Worm (Caenorhabditis elegans) whole organism, late embryonic: ENCODE data around the gene glct-6.

ENCODE experiments used
- C08G9.2 ChIP-seq: sonication (generic microtip); optimal IDR thresholded peaks from 2 replicates; lab custom pipeline; 2016; ENCODE audit warnings: mild to moderate bottlenecking, missing genetic modification characterization, moderate library complexity, missing compliant biosample characterization
- ceh-48 ChIP-seq: sonication (generic microtip); optimal IDR thresholded peaks from 2 replicates; lab custom pipeline; 2016; ENCODE audit warnings: missing genetic modification characterization, inconsistent platforms, missing compliant biosample characterization
- ceh-9 ChIP-seq: sonication (generic microtip); optimal IDR thresholded peaks from 2 replicates; lab custom pipeline; 2016; ENCODE audit warnings: mild to moderate bottlenecking, missing genetic modification characterization, inconsistent platforms, missing compliant biosample characterization
- che-1 ChIP-seq: sonication (generic microtip); optimal IDR thresholded peaks from 2 replicates; lab custom pipeline; 2016; ENCODE audit warnings: mild to moderate bottlenecking, missing genetic modification characterization, missing compliant biosample characterization
- dmd-4 ChIP-seq: sonication (generic microtip); optimal IDR thresholded peaks from 2 replicates; lab custom pipeline; 2016; ENCODE audit warnings: borderline replicate concordance, missing genetic modification characterization, missing compliant biosample characterization
- npax-4 ChIP-seq: sonication (generic microtip); optimal IDR thresholded peaks from 2 replicates; lab custom pipeline; 2016; ENCODE audit warnings: missing genetic modification characterization, missing compliant biosample characterization

DNA sequence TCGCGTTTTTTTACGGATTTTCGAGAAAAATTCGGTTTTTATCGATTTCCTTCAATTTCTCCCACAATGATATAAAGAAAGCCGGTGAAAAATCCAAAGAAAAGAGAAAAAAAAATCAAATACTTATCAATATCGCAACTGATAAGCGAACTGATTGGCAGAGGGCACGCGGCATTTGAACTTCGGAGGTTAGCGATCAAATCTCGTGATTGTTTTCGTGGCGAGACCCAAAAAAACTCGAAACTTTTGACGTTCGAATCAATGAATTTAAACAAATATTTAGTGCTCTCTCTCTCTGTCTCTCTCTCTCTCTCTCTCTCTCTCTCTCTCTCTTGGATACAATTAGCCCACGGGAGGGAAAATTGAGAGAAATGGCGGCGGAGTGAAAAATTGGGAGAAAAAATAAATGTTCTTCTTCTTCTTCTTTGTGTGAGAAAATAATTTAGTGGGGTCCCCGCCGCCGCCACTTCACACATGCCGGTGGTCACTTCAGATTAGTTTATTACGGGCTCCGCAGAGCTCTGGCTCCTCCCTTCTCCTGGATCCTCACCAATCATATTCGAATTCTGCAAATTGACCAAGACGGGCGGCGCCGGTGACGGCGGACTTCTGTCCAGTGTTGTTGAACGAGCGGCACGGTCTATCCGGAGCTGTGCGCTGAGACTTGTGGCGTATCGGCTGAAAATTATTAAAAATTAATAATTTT is 30.7 kb downstream of the glct-6 start:
- TF ChIP-seq npax-4 (tag; lab: Kevin White, UChicago) (no peak), che-1 (no peak), ceh-9 (tag; lab: Kevin White, UChicago) (no peak), dmd-4 (tag; lab: Kevin White, UChicago) (no peak), C08G9.2 (tag; lab: Kevin White, UChicago) (no peak), ceh-48 (tag; lab: Kevin White, UChicago) (no peak)
